Fruit fly (Drosophila melanogaster) whole organism, embryonic: Measurements from ENCODE around the gene mus201.
A peak's percentile ranks its signal among the peaks of the same experiment; 100 is the strongest.

ENCODE experiments used
- Adf1 ChIP-seq: fragments of 200-800 bp; sonication (Bioruptor generic); IDR thresholded peaks from 2 replicates; pipeline ENCODE4 v1.3.6; 2022; ENCODE audit warnings: missing biosample characterization, missing genetic modification characterization
- Atf3 ChIP-seq: fragments of 200-800 bp; sonication (Bioruptor generic); optimal IDR thresholded peaks from 3 replicates; lab custom pipeline; 2016; ENCODE audit warnings: missing biosample characterization, missing genetic modification characterization
- Bgb ChIP-seq: fragments of 200-800 bp; sonication (Bioruptor generic); IDR thresholded peaks from 2 replicates; pipeline ENCODE4 v1.3.6; 2022; ENCODE audit warnings: missing biosample characterization, missing genetic modification characterization; ENCODE audit not compliant: partially characterized antibody
- CG10959 ChIP-seq: fragments of 200-800 bp; sonication (Bioruptor generic); IDR thresholded peaks from 2 replicates; pipeline ENCODE4 v1.3.6; 2022; ENCODE audit warnings: missing biosample characterization, missing genetic modification characterization
- CG17186 ChIP-seq: fragments of 200-800 bp; sonication (Bioruptor generic); optimal IDR thresholded peaks from 3 replicates; lab custom pipeline; 2017; ENCODE audit warnings: missing biosample characterization, missing genetic modification reagents, missing genetic modification characterization
- CG2116 ChIP-seq: fragments of 200-800 bp; sonication (Bioruptor generic); optimal IDR thresholded peaks from 3 replicates; lab custom pipeline; 2018; ENCODE audit warnings: missing biosample characterization, mild to moderate bottlenecking, missing genetic modification characterization
- CG2120 ChIP-seq: fragments of 200-800 bp; sonication (Bioruptor generic); optimal IDR thresholded peaks from 3 replicates; lab custom pipeline; 2016; ENCODE audit warnings: missing biosample characterization, missing genetic modification characterization
- CG2875 ChIP-seq: fragments of 200-800 bp; sonication (Bioruptor generic); optimal IDR thresholded peaks from 2 replicates; lab custom pipeline; 2017; ENCODE audit warnings: missing biosample characterization, mild to moderate bottlenecking, missing genetic modification characterization, missing genetic modification reagents
- CG6254 ChIP-seq: fragments of 200-800 bp; sonication (Bioruptor generic); optimal IDR thresholded peaks from 3 replicates; lab custom pipeline; 2017; ENCODE audit warnings: mild to moderate bottlenecking, missing biosample characterization, missing genetic modification reagents, missing genetic modification characterization
- CG7271 ChIP-seq: fragments of 200-800 bp; sonication (Bioruptor generic); optimal IDR thresholded peaks from 2 replicates; lab custom pipeline; 2018; ENCODE audit warnings: missing biosample characterization, mild to moderate bottlenecking, missing genetic modification characterization, moderate library complexity
- CG8478 ChIP-seq: fragments of >200 bp; optimal IDR thresholded peaks from 2 replicates; lab custom pipeline; 2018
- CG9727 ChIP-seq: fragments of 200-800 bp; sonication (Bioruptor generic); optimal IDR thresholded peaks from 3 replicates; lab custom pipeline; 2017; ENCODE audit warnings: missing biosample characterization, mild to moderate bottlenecking, missing genetic modification characterization
- CG9797 ChIP-seq: fragments of 200-800 bp; sonication (Bioruptor generic); optimal IDR thresholded peaks from 3 replicates; lab custom pipeline; 2018; ENCODE audit warnings: missing biosample characterization, mild to moderate bottlenecking, missing genetic modification characterization
- Camta ChIP-seq: fragments of 200-800 bp; sonication (Bioruptor generic); optimal IDR thresholded peaks from 2 replicates; lab custom pipeline; 2016; ENCODE audit warnings: missing biosample characterization, missing genetic modification characterization
- Chrac-16 ChIP-seq: fragments of 200-800 bp; sonication (Bioruptor generic); optimal IDR thresholded peaks from 3 replicates; lab custom pipeline; 2016; ENCODE audit warnings: missing biosample characterization, missing genetic modification characterization
- CkIIα-i1 ChIP-seq: fragments of 200-800 bp; sonication (Bioruptor generic); IDR thresholded peaks from 2 replicates; pipeline ENCODE4 v1.3.6; 2022; ENCODE audit warnings: missing biosample characterization, missing genetic modification characterization
- CrebB ChIP-seq: fragments of 200-800 bp; sonication (Bioruptor generic); optimal IDR thresholded peaks from 3 replicates; lab custom pipeline; 2018; ENCODE audit warnings: missing biosample characterization, mild to moderate bottlenecking, missing genetic modification characterization
- D ChIP-seq, 2 experiments: fragments of 200-800 bp in 1 of 2; fragments of >200 bp in 1 of 2; sonication (Bioruptor generic) in 1 of 2; optimal IDR thresholded peaks; 2 replicates in 1 of 2; 3 replicates in 1 of 2; lab custom pipeline; 2017; ENCODE audit warnings: mild to moderate bottlenecking in 1 of 2, missing biosample characterization in 1 of 2, missing genetic modification characterization in 1 of 2, missing genetic modification reagents in 1 of 2
- Doc3 ChIP-seq: fragments of 200-800 bp; sonication (Bioruptor generic); IDR thresholded peaks from 3 replicates; pipeline ENCODE4 v1.3.6; 2022; ENCODE audit warnings: missing biosample characterization, missing genetic modification characterization; ENCODE audit not compliant: partially characterized antibody
- ERR ChIP-seq: fragments of 200-800 bp; sonication (Bioruptor generic); optimal IDR thresholded peaks from 2 replicates; lab custom pipeline; 2016; ENCODE audit warnings: missing biosample characterization, missing genetic modification characterization
- Fer1 ChIP-seq: fragments of 200-800 bp; sonication (Bioruptor generic); optimal IDR thresholded peaks from 2 replicates; lab custom pipeline; 2017; ENCODE audit warnings: missing biosample characterization, mild to moderate bottlenecking, missing genetic modification characterization
- HLH54F ChIP-seq: fragments of 200-800 bp; sonication (Bioruptor generic); optimal IDR thresholded peaks from 3 replicates; lab custom pipeline; 2016; ENCODE audit warnings: missing biosample characterization, missing genetic modification characterization
- Meics ChIP-seq: fragments of 200-800 bp; sonication (Bioruptor generic); optimal IDR thresholded peaks from 2 replicates; lab custom pipeline; 2017; ENCODE audit warnings: missing biosample characterization, mild to moderate bottlenecking, missing genetic modification characterization
- Pdp1 ChIP-seq, 2 experiments: fragments of 200-800 bp; sonication (Bioruptor generic); optimal IDR thresholded peaks; 3 replicates each; lab custom pipeline; 2016; ENCODE audit warnings: missing biosample characterization in 2 of 2, missing genetic modification characterization in 2 of 2, mild to moderate bottlenecking in 1 of 2, moderate library complexity in 1 of 2
- Sox100B ChIP-seq: fragments of 200-800 bp; sonication (Bioruptor generic); optimal IDR thresholded peaks from 3 replicates; lab custom pipeline; 2018; ENCODE audit warnings: missing biosample characterization, mild to moderate bottlenecking, missing genetic modification characterization
- Spps ChIP-seq: fragments of 200-800 bp; sonication (Bioruptor generic); optimal IDR thresholded peaks from 2 replicates; lab custom pipeline; 2018; ENCODE audit warnings: missing biosample characterization, mild to moderate bottlenecking, missing genetic modification characterization
- TFAM ChIP-seq: fragments of 200-800 bp; sonication (Bioruptor generic); optimal IDR thresholded peaks from 2 replicates; lab custom pipeline; 2017; ENCODE audit warnings: missing biosample characterization, missing genetic modification characterization, inconsistent platforms
- Vsx1 ChIP-seq: fragments of 200-800 bp; sonication (Bioruptor generic); optimal IDR thresholded peaks from 2 replicates; lab custom pipeline; 2017; ENCODE audit warnings: missing biosample characterization, mild to moderate bottlenecking, missing genetic modification characterization, missing genetic modification reagents
- Xrp1 ChIP-seq: fragments of 200-800 bp; sonication (Bioruptor generic); IDR thresholded peaks from 2 replicates; pipeline ENCODE4 v1.3.6; 2022; ENCODE audit warnings: missing biosample characterization, missing genetic modification characterization
- amos ChIP-seq: fragments of 200-800 bp; sonication (Bioruptor generic); IDR thresholded peaks from 2 replicates; pipeline ENCODE4 v1.3.6; 2022; ENCODE audit warnings: missing biosample characterization, missing genetic modification characterization; ENCODE audit not compliant: partially characterized antibody
- chinmo ChIP-seq: fragments of 200-800 bp; sonication (Bioruptor generic); IDR thresholded peaks from 4 replicates; pipeline ENCODE4 v1.3.6; 2022; ENCODE audit warnings: missing biosample characterization, missing genetic modification characterization; ENCODE audit not compliant: partially characterized antibody
- cwo ChIP-seq: fragments of 200-800 bp; sonication (Bioruptor generic); optimal IDR thresholded peaks from 3 replicates; lab custom pipeline; 2017; ENCODE audit warnings: missing biosample characterization, missing genetic modification characterization, mild to moderate bottlenecking, moderate library complexity, missing genetic modification reagents
- dan ChIP-seq: fragments of 200-800 bp; sonication (Bioruptor generic); IDR thresholded peaks from 2 replicates; pipeline ENCODE4 v1.3.6; 2022; ENCODE audit warnings: missing biosample characterization, missing genetic modification characterization
- ftz-f1 ChIP-seq: fragments of 200-800 bp; sonication (Bioruptor generic); optimal IDR thresholded peaks from 2 replicates; lab custom pipeline; 2016; ENCODE audit warnings: missing biosample characterization, missing genetic modification characterization
- hb ChIP-seq: fragments of 200-800 bp; sonication (Bioruptor generic); IDR thresholded peaks from 3 replicates; pipeline ENCODE4 v1.3.6; 2022; ENCODE audit warnings: missing biosample characterization, missing genetic modification characterization; ENCODE audit not compliant: partially characterized antibody
- her ChIP-seq: fragments of 200-800 bp; sonication (Bioruptor generic); optimal IDR thresholded peaks from 2 replicates; lab custom pipeline; 2016; ENCODE audit warnings: missing biosample characterization, missing genetic modification characterization
- ken ChIP-seq: fragments of 200-800 bp; sonication (Bioruptor generic); IDR thresholded peaks from 3 replicates; pipeline ENCODE4 v1.3.6; 2022; ENCODE audit warnings: missing biosample characterization, missing genetic modification characterization
- lbe ChIP-seq: fragments of 200-800 bp; sonication (Bioruptor generic); optimal IDR thresholded peaks from 2 replicates; lab custom pipeline; 2016; ENCODE audit warnings: missing biosample characterization, mild to moderate bottlenecking, missing genetic modification characterization
- oc ChIP-seq: fragments of 200-800 bp; sonication (Bioruptor generic); optimal IDR thresholded peaks from 2 replicates; lab custom pipeline; 2018; ENCODE audit warnings: missing biosample characterization, mild to moderate bottlenecking, missing genetic modification characterization, moderate library complexity
- peb ChIP-seq: fragments of 200-800 bp; sonication (Bioruptor generic); IDR thresholded peaks from 2 replicates; pipeline ENCODE4 v1.3.6; 2022; ENCODE audit warnings: missing biosample characterization, missing genetic modification characterization
- phol ChIP-seq: fragments of 200-800 bp; sonication (Bioruptor generic); optimal IDR thresholded peaks from 3 replicates; lab custom pipeline; 2018; ENCODE audit warnings: missing biosample characterization, mild to moderate bottlenecking, missing genetic modification characterization, moderate library complexity
- rib ChIP-seq: fragments of 200-800 bp; sonication (Bioruptor generic); IDR thresholded peaks from 2 replicates; pipeline ENCODE4 v1.3.6; 2022; ENCODE audit warnings: missing biosample characterization, missing genetic modification characterization
- sim ChIP-seq: fragments of 200-800 bp; sonication (Bioruptor generic); IDR thresholded peaks from 2 replicates; pipeline ENCODE4 v1.3.6; 2022; ENCODE audit warnings: missing biosample characterization, missing genetic modification characterization
- tin ChIP-seq: fragments of 200-800 bp; sonication (Bioruptor generic); optimal IDR thresholded peaks from 3 replicates; lab custom pipeline; 2016; ENCODE audit warnings: missing biosample characterization, missing genetic modification characterization
- tio ChIP-seq: fragments of 200-800 bp; sonication (Bioruptor generic); optimal IDR thresholded peaks from 2 replicates; lab custom pipeline; 2017; ENCODE audit warnings: missing biosample characterization, missing genetic modification characterization, inconsistent platforms
- twi ChIP-seq: fragments of 200-800 bp; optimal IDR thresholded peaks from 2 replicates; lab custom pipeline; 2019; ENCODE audit warnings: missing biosample characterization, mild to moderate bottlenecking, missing genetic modification characterization, moderate library complexity
- tx ChIP-seq: fragments of 200-800 bp; sonication (Bioruptor generic); optimal IDR thresholded peaks from 2 replicates; lab custom pipeline; 2016; ENCODE audit warnings: missing biosample characterization, missing genetic modification characterization
- vfl ChIP-seq: fragments of 200-800 bp; sonication (Bioruptor generic); optimal IDR thresholded peaks from 2 replicates; lab custom pipeline; 2016; ENCODE audit warnings: missing biosample characterization, missing genetic modification characterization
- zf30C ChIP-seq: fragments of 200-800 bp; sonication (Bioruptor generic); optimal IDR thresholded peaks from 3 replicates; lab custom pipeline; 2018; ENCODE audit warnings: missing biosample characterization, mild to moderate bottlenecking, missing genetic modification characterization

Gene mus201

DNA sequence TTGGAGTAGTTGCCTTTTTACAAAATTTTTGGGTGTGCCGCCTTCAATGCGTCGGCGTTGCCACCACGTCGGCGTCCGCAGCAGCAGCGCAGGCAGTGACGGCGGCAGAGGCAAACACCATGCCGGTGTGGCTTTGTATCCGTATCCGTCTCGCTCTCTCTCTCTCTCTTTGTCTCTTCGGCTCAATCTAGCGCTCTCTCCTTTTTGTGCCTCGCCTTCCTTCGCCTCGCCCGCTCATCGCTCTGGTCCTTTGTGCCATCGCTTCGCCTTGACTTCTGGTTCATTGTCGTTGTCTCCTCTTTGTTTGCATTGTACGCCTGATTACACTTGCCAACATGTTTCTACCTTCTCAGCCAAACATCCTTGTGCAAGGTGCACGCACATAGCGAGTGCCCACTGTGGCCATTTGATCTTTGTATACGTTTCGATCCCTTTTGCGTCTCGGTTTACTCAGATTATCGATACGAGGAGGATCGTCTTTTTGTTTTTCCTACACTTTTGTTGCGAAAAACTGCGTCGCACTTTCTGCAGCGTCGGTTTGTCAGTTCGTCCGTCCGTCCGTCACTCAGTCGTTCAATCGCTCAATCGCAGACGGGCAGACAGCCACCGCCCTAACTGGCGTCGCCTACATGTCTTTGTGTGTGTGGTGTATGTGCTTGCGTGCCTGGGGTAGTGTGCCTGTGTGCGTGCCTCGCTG is 21.5 kb upstream of the mus201 start (continued):
- no peak for TF ChIP-seq TFAM (GFP tag; lab: Kevin White, UChicago)
- TF ChIP-seq Xrp1: peak; percentile 36; the same call in 1 of the 2 replicates
- peak; percentile 55 for TF ChIP-seq lbe (GFP tag; lab: Kevin White, UChicago)
- TF ChIP-seq vfl (GFP tag; lab: Kevin White, UChicago): no peak
- TF ChIP-seq Vsx1 (GFP tag; lab: Kevin White, UChicago): no peak
- TF ChIP-seq CG9727 (GFP tag; lab: Kevin White, UChicago): peak; percentile 22
- TF ChIP-seq D (optimal IDR thresholded peaks at IDR 0.05; lab: Kevin White, UChicago): peak; percentile 99
- peak; percentile 23 for TF ChIP-seq D (GFP tag; optimal IDR thresholded peaks at IDR 0.05; lab: Kevin White, UChicago)
- no peak for TF ChIP-seq oc
- TF ChIP-seq Fer1 (GFP tag; lab: Kevin White, UChicago): no peak
- TF ChIP-seq CkIIα-i1 (GFP tag; lab: Robert Waterston, UW): no peak
- TF ChIP-seq CG2120 (GFP tag; lab: Kevin White, UChicago): peak; percentile 34
- TF ChIP-seq Camta: no peak
- TF ChIP-seq Sox100B: no peak
- TF ChIP-seq hb (GFP tag; lab: Robert Waterston, UW): no peak
- TF ChIP-seq ken: no peak
- TF ChIP-seq dan (GFP tag; lab: Robert Waterston, UW): no peak
- TF ChIP-seq Meics (GFP tag; lab: Kevin White, UChicago): peak; percentile 36
- 0 out of 2 replicates have a peak, but pooled peaks have one; percentile 5 for TF ChIP-seq sim (GFP tag; lab: Robert Waterston, UW)
- no peak for TF ChIP-seq Chrac-16 (GFP tag; lab: Kevin White, UChicago)
- peak; percentile 7 for TF ChIP-seq twi
- TF ChIP-seq ftz-f1 (GFP tag; lab: Kevin White, UChicago): no peak
- no peak for TF ChIP-seq tio (GFP tag; lab: Kevin White, UChicago)
- no peak for TF ChIP-seq phol (tag; lab: Kevin White, UChicago)
- TF ChIP-seq ERR (GFP tag; lab: Kevin White, UChicago): no peak
- TF ChIP-seq CG9797 (GFP tag; lab: Kevin White, UChicago): no peak
- no peak for TF ChIP-seq CG7271
- TF ChIP-seq tin: peak; percentile 5
- TF ChIP-seq CG6254: peak; percentile 21
- TF ChIP-seq Atf3 (GFP tag; lab: Kevin White, UChicago): no peak
- TF ChIP-seq chinmo (GFP tag; lab: Robert Waterston, UW): 0 out of 4 replicates have a peak, but pooled peaks have one; percentile 16
- no peak for TF ChIP-seq CG8478 (lab: Kevin White, UChicago)
- no peak for TF ChIP-seq zf30C (GFP tag; lab: Kevin White, UChicago)
- TF ChIP-seq peb (GFP tag; lab: Robert Waterston, UW): no peak
- 0 out of 2 replicates have a peak, but pooled peaks have one; percentile 12 for TF ChIP-seq rib (GFP tag; lab: Robert Waterston, UW)
- peak; percentile 98 for TF ChIP-seq Adf1 (GFP tag; lab: Robert Waterston, UW)
- TF ChIP-seq CG2875 (GFP tag; lab: Kevin White, UChicago): no peak
- no peak for TF ChIP-seq Pdp1 (GFP tag; optimal IDR thresholded peaks at IDR 0.05; lab: Kevin White, UChicago)
- TF ChIP-seq her (GFP tag; lab: Kevin White, UChicago): peak; percentile 51
- TF ChIP-seq Bgb: no peak
- TF ChIP-seq CG17186 (GFP tag; lab: Kevin White, UChicago): no peak
- TF ChIP-seq Spps: no peak
- no peak for TF ChIP-seq tx (GFP tag; lab: Kevin White, UChicago)
- TF ChIP-seq cwo: no peak
- TF ChIP-seq Doc3 (GFP tag; lab: Robert Waterston, UW): no peak
- 0 out of 2 replicates have a peak, but pooled peaks have one; percentile 17 for TF ChIP-seq amos (GFP tag; lab: Robert Waterston, UW)
- no peak for TF ChIP-seq CG10959 (GFP tag; lab: Robert Waterston, UW)
- TF ChIP-seq CrebB (tag; lab: Kevin White, UChicago): peak; percentile 35
- no peak for TF ChIP-seq HLH54F (GFP tag; lab: Kevin White, UChicago)
- peak; percentile 14 for TF ChIP-seq CG2116 (GFP tag; lab: Kevin White, UChicago)
